Worm (Caenorhabditis elegans) whole organism, young adult: ENCODE measurements around the gene K10B3.1.

Experiments used
- B0019.2 ChIP-seq: fragments of 200-800 bp; sonication (Bioruptor generic); conservative IDR thresholded peaks from 2 replicates; pipeline ENCODE4 v1.3.6; 2022; ENCODE audit warnings: missing genetic modification reagents, missing genetic modification characterization, missing compliant biosample characterization
- D2030.7 ChIP-seq: fragments of 200-800 bp; sonication (Bioruptor generic); IDR thresholded peaks from 2 replicates; pipeline ENCODE4 v1.3.6; 2022; ENCODE audit warnings: missing genetic modification reagents, missing genetic modification characterization, missing compliant biosample characterization
- F10E7.11 ChIP-seq: sonication (generic microtip); optimal IDR thresholded peaks from 2 replicates; lab custom pipeline; 2017; ENCODE audit warnings: mild to moderate bottlenecking, missing genetic modification characterization, moderate library complexity, missing compliant biosample characterization
- F22D6.2 ChIP-seq: sonication (generic microtip); optimal IDR thresholded peaks from 2 replicates; lab custom pipeline; 2016; ENCODE audit warnings: mild to moderate bottlenecking, missing genetic modification characterization, missing compliant biosample characterization
- F39B2.1 ChIP-seq: fragments of 200-800 bp; sonication (Bioruptor generic); IDR thresholded peaks from 2 replicates; pipeline ENCODE4 v1.3.6; 2022; ENCODE audit warnings: missing genetic modification reagents, missing genetic modification characterization, missing compliant biosample characterization
- F52B5.7 ChIP-seq: sonication (generic microtip); optimal IDR thresholded peaks from 2 replicates; lab custom pipeline; 2016; ENCODE audit warnings: mild to moderate bottlenecking, missing genetic modification characterization, missing compliant biosample characterization
- F57C9.4 ChIP-seq: sonication (generic microtip); optimal IDR thresholded peaks from 2 replicates; lab custom pipeline; 2017; ENCODE audit warnings: mild to moderate bottlenecking, missing genetic modification characterization, missing compliant biosample characterization
- T07F8.4 ChIP-seq: sonication (generic microtip); optimal IDR thresholded peaks from 2 replicates; lab custom pipeline; 2016; ENCODE audit warnings: mild to moderate bottlenecking, missing genetic modification characterization, moderate library complexity, missing compliant biosample characterization
- T26A5.8 ChIP-seq: sonication (generic microtip); optimal IDR thresholded peaks from 2 replicates; lab custom pipeline; 2016; ENCODE audit warnings: missing genetic modification characterization, missing compliant biosample characterization
- Y53F4B.3 ChIP-seq: fragments of 200-800 bp; sonication (Bioruptor generic); IDR thresholded peaks from 2 replicates; pipeline ENCODE4 v1.3.6; 2022; ENCODE audit warnings: missing genetic modification reagents, missing genetic modification characterization, missing compliant biosample characterization
- Y67H2A.10 ChIP-seq: fragments of 200-800 bp; sonication (Bioruptor generic); conservative IDR thresholded peaks from 2 replicates; pipeline ENCODE4 v1.3.6; 2022; ENCODE audit warnings: missing genetic modification reagents, missing genetic modification characterization, missing compliant biosample characterization
- Y79H2A.3 ChIP-seq: fragments of 200-800 bp; sonication (Bioruptor generic); conservative IDR thresholded peaks from 2 replicates; pipeline ENCODE4 v1.3.6; 2022; ENCODE audit warnings: missing genetic modification reagents, missing genetic modification characterization, missing compliant biosample characterization
- atf-7 ChIP-seq: sonication (generic microtip); optimal IDR thresholded peaks from 2 replicates; lab custom pipeline; 2017; ENCODE audit warnings: mild to moderate bottlenecking, missing genetic modification characterization, missing compliant biosample characterization
- attf-6 ChIP-seq: fragments of 200-800 bp; sonication (Bioruptor generic); IDR thresholded peaks from 2 replicates; pipeline ENCODE4 v1.3.6; 2022; ENCODE audit warnings: missing genetic modification reagents, missing genetic modification characterization, missing compliant biosample characterization
- bed-1 ChIP-seq: fragments of 200-800 bp; sonication (Bioruptor generic); IDR thresholded peaks from 2 replicates; pipeline ENCODE4 v1.3.6; 2022; ENCODE audit warnings: missing genetic modification reagents, missing genetic modification characterization, missing compliant biosample characterization
- ccch-3 ChIP-seq: fragments of 200-800 bp; sonication (Bioruptor generic); optimal IDR thresholded peaks from 2 replicates; lab custom pipeline; 2018; ENCODE audit warnings: mild to moderate bottlenecking, missing genetic modification characterization, missing compliant biosample characterization
- cebp-1 ChIP-seq, 2 experiments: fragments of 200-800 bp in 1 of 2; sonication (Bioruptor generic) in 1 of 2; sonication (generic microtip) in 1 of 2; IDR thresholded peaks in 1 of 2; optimal IDR thresholded peaks in 1 of 2; 2 replicates each; pipeline versions ENCODE4 v1.3.6 to Lab custom; 2017 to 2022; ENCODE audit warnings: missing compliant biosample characterization in 2 of 2, missing genetic modification characterization in 2 of 2, mild to moderate bottlenecking in 1 of 2, missing genetic modification reagents in 1 of 2, moderate library complexity in 1 of 2
- ceh-100 ChIP-seq: fragments of 200-800 bp; sonication (Bioruptor generic); IDR thresholded peaks from 2 replicates; pipeline ENCODE4 v1.3.6; 2022; ENCODE audit warnings: missing genetic modification reagents, missing genetic modification characterization, missing compliant biosample characterization
- ceh-27 ChIP-seq: fragments of 200-800 bp; sonication (Bioruptor generic); optimal IDR thresholded peaks from 2 replicates; lab custom pipeline; 2018; ENCODE audit warnings: mild to moderate bottlenecking, missing genetic modification characterization, moderate library complexity, missing compliant biosample characterization
- dox-1 ChIP-seq: fragments of 200-800 bp; sonication (Bioruptor generic); IDR thresholded peaks from 2 replicates; pipeline ENCODE4 v1.3.6; 2022; ENCODE audit warnings: missing genetic modification reagents, missing genetic modification characterization, missing compliant biosample characterization
- fkh-3 ChIP-seq: sonication (generic microtip); optimal IDR thresholded peaks from 2 replicates; lab custom pipeline; 2016; ENCODE audit warnings: mild to moderate bottlenecking, missing genetic modification characterization, missing compliant biosample characterization
- gei-17 ChIP-seq: fragments of 200-800 bp; sonication (Bioruptor generic); optimal IDR thresholded peaks from 2 replicates; lab custom pipeline; 2018; ENCODE audit warnings: mild to moderate bottlenecking, missing genetic modification characterization, missing compliant biosample characterization
- let-607 ChIP-seq, 2 experiments: fragments of 200-800 bp in 1 of 2; sonication (Bioruptor generic) in 1 of 2; sonication (generic microtip) in 1 of 2; optimal IDR thresholded peaks; 2 replicates each; lab custom pipeline; 2016 to 2018; ENCODE audit warnings: mild to moderate bottlenecking in 2 of 2, missing compliant biosample characterization in 2 of 2, missing genetic modification characterization in 2 of 2, moderate library complexity in 2 of 2, missing genotype in 1 of 2
- lin-40 ChIP-seq: sonication (generic microtip); optimal IDR thresholded peaks from 2 replicates; lab custom pipeline; 2016; ENCODE audit warnings: missing genetic modification characterization, mild to moderate bottlenecking, missing compliant biosample characterization, missing genotype, missing genetic modification reagents
- lin-54 ChIP-seq: fragments of 200-800 bp; sonication (Bioruptor generic); optimal IDR thresholded peaks from 2 replicates; lab custom pipeline; 2018; ENCODE audit warnings: mild to moderate bottlenecking, missing genetic modification characterization, missing compliant biosample characterization
- madf-10 ChIP-seq: sonication (generic microtip); optimal IDR thresholded peaks from 2 replicates; lab custom pipeline; 2016; ENCODE audit warnings: mild to moderate bottlenecking, missing genetic modification characterization, missing compliant biosample characterization
- madf-3 ChIP-seq: fragments of 200-800 bp; sonication (Bioruptor generic); IDR thresholded peaks from 2 replicates; pipeline ENCODE4 v1.3.6; 2022; ENCODE audit warnings: missing genetic modification reagents, missing genetic modification characterization, missing compliant biosample characterization
- madf-8 ChIP-seq: fragments of 200-800 bp; sonication (Bioruptor generic); conservative IDR thresholded peaks from 2 replicates; pipeline ENCODE4 v1.3.6; 2022; ENCODE audit warnings: missing genetic modification reagents, missing genetic modification characterization, missing compliant biosample characterization
- mcd-1 ChIP-seq: fragments of 200-800 bp; sonication (Bioruptor generic); IDR thresholded peaks from 2 replicates; pipeline ENCODE4 v1.3.6; 2022; ENCODE audit warnings: missing genetic modification reagents, missing genetic modification characterization, missing compliant biosample characterization
- mel-28 ChIP-seq: sonication (generic microtip); optimal IDR thresholded peaks from 2 replicates; lab custom pipeline; 2016; ENCODE audit warnings: borderline replicate concordance, mild to moderate bottlenecking, missing genetic modification characterization, missing compliant biosample characterization
- mes-4 ChIP-seq: sonication (generic microtip); optimal IDR thresholded peaks from 2 replicates; lab custom pipeline; 2016; ENCODE audit warnings: missing genotype, missing genetic modification characterization, missing compliant biosample characterization
- mxl-1 ChIP-seq: sonication (generic microtip); optimal IDR thresholded peaks from 2 replicates; lab custom pipeline; 2016; ENCODE audit warnings: missing genetic modification characterization, missing compliant biosample characterization
- nfya-2 ChIP-seq: fragments of 200-800 bp; sonication (Bioruptor generic); IDR thresholded peaks from 2 replicates; pipeline ENCODE4 v1.3.6; 2022; ENCODE audit warnings: missing genetic modification reagents, missing genetic modification characterization, missing compliant biosample characterization
- nhr-27 ChIP-seq: fragments of 200-800 bp; sonication (Bioruptor generic); optimal IDR thresholded peaks from 2 replicates; lab custom pipeline; 2018; ENCODE audit warnings: mild to moderate bottlenecking, missing genetic modification characterization, moderate library complexity, missing compliant biosample characterization
- pbrm-1 ChIP-seq: fragments of 200-800 bp; sonication (Bioruptor generic); IDR thresholded peaks from 2 replicates; pipeline ENCODE4 v1.3.6; 2022; ENCODE audit warnings: missing genetic modification reagents, missing genetic modification characterization, missing compliant biosample characterization
- pha-4 ChIP-seq: fragments of 150-350 bp; sonication (generic microtip); optimal IDR thresholded peaks from 2 replicates; lab custom pipeline; 2014; ENCODE audit warnings: missing biosample characterization, missing genetic modification reagents, missing genetic modification characterization
- rcor-1 ChIP-seq: fragments of 200-800 bp; sonication (Bioruptor generic); IDR thresholded peaks from 2 replicates; pipeline ENCODE4 v1.3.6; 2022; ENCODE audit warnings: missing genetic modification reagents, missing genetic modification characterization, missing compliant biosample characterization
- rec-8 ChIP-seq, 2 experiments: sonication (generic microtip); optimal IDR thresholded peaks; 2 replicates each; lab custom pipeline; 2016; ENCODE audit warnings: mild to moderate bottlenecking in 2 of 2, missing genetic modification characterization in 2 of 2, missing genetic modification reagents in 2 of 2, missing genotype in 2 of 2, missing biosample characterization in 1 of 2, missing compliant biosample characterization in 1 of 2, moderate library complexity in 1 of 2
- snpc-1.3 ChIP-seq: sonication (generic microtip); optimal IDR thresholded peaks from 2 replicates; lab custom pipeline; 2017; ENCODE audit warnings: missing genetic modification characterization, mild to moderate bottlenecking, missing compliant biosample characterization, antibody characterized with exemption, moderate library complexity, missing genotype, missing genetic modification reagents; ENCODE audit not compliant: insufficient read depth
- tbp1 ChIP-seq: fragments of 200-800 bp; sonication (Bioruptor generic); optimal IDR thresholded peaks from 2 replicates; lab custom pipeline; 2018; ENCODE audit warnings: mild to moderate bottlenecking, missing genetic modification characterization, missing compliant biosample characterization
- tlf-1 ChIP-seq: fragments of 200-800 bp; sonication (Bioruptor generic); optimal IDR thresholded peaks from 2 replicates; lab custom pipeline; 2018; ENCODE audit warnings: mild to moderate bottlenecking, missing genetic modification characterization, missing compliant biosample characterization
- zfh-2 ChIP-seq: fragments of 200-800 bp; sonication (Bioruptor generic); conservative IDR thresholded peaks from 2 replicates; pipeline ENCODE4 v1.3.6; 2022; ENCODE audit warnings: missing genetic modification reagents, missing genetic modification characterization, missing compliant biosample characterization
- ztf-22 ChIP-seq: fragments of 200-800 bp; sonication (Bioruptor generic); optimal IDR thresholded peaks from 2 replicates; lab custom pipeline; 2018; ENCODE audit warnings: mild to moderate bottlenecking, missing genetic modification characterization, moderate library complexity, missing compliant biosample characterization
- ztf-28 ChIP-seq: fragments of 200-800 bp; sonication (Bioruptor generic); IDR thresholded peaks from 2 replicates; pipeline ENCODE4 v1.3.6; 2022; ENCODE audit warnings: missing genetic modification reagents, missing genetic modification characterization, missing compliant biosample characterization
- ztf-3 ChIP-seq: fragments of 200-800 bp; sonication (Bioruptor generic); optimal IDR thresholded peaks from 2 replicates; lab custom pipeline; 2018; ENCODE audit warnings: mild to moderate bottlenecking, missing genetic modification characterization, missing compliant biosample characterization

Gene K10B3.1

ce11 chrX:3145265-3145664 lies 10.0 kb downstream of the K10B3.1 start, which contains the start of gene C15C7.4:
C15C7.4 (plus strand) TSS chrX:3145565.
- TF ChIP-seq F39B2.1 (GFP tag; lab: Robert Waterston, UW) = no peak
- TF ChIP-seq, all 124 proteins: peak for 0

- no peak for TF ChIP-seq ztf-3 (GFP tag; lab: Kevin White, UChicago)
- no peak for TF ChIP-seq ztf-28
- TF ChIP-seq B0019.2 = no peak
- no peak for TF ChIP-seq pbrm-1 (GFP tag; lab: Robert Waterston, UW)
- TF ChIP-seq tlf-1 (GFP tag; lab: Kevin White, UChicago) = no peak
- TF ChIP-seq F10E7.11 (tag; lab: Kevin White, UChicago) = no peak
- TF ChIP-seq mel-28 (tag; lab: Kevin White, UChicago) = no peak
- TF ChIP-seq madf-8 (GFP tag; lab: Robert Waterston, UW) = no peak
- no peak for TF ChIP-seq let-607 (tag; optimal IDR thresholded peaks at IDR 0.05; lab: Kevin White, UChicago)
- no peak for TF ChIP-seq nhr-27 (tag; lab: Kevin White, UChicago)
- TF ChIP-seq lin-54 (GFP tag; lab: Kevin White, UChicago) = no peak
- no peak for TF ChIP-seq rec-8 (tag; optimal IDR thresholded peaks at IDR 0.05; lab: Kevin White, UChicago)
- no peak for TF ChIP-seq ztf-22 (GFP tag; lab: Kevin White, UChicago)
- TF ChIP-seq D2030.7 (GFP tag; lab: Robert Waterston, UW) = no peak
- TF ChIP-seq mcd-1 (GFP tag; lab: Robert Waterston, UW) = no peak
- TF ChIP-seq F52B5.7 (tag; lab: Kevin White, UChicago) = no peak
- no peak for TF ChIP-seq snpc-1.3 (tag; lab: Kevin White, UChicago)
Observed at ce11 chrX:3152361-3152760, 17.1 kb downstream of the K10B3.1 start, which contains the start of gene bbln-1. bbln-1 (minus strand) TSS chrX:3152461.

DNA sequence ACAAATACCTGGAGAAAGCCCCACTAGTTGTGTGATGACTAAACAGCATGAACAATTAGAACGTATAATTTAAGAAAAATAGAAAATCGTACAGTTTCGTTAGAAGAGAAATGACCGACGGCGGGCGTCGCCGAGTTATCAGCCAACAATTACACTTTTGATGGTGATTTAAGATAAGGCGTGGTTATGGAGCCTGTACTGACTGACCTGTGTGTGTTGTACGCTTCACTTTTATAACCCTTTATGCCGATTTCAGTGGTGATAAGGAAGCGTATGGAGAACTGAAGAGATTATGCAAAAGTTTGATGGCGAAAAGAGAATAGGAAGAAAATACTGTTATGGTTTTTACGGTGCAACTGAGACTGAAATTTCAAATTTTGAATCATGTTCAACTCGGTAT lies 17.8 kb downstream of the K10B3.1 start:
- TF ChIP-seq atf-7 (tag; lab: Kevin White, UChicago) = peak; percentile 10
- peak; percentile 7 for TF ChIP-seq pha-4 (tag; lab: Kevin White, UChicago)
- TF ChIP-seq nhr-27 (tag; lab: Kevin White, UChicago) = no peak
- TF ChIP-seq attf-6 (GFP tag; lab: Robert Waterston, UW) = no peak
- no peak for TF ChIP-seq lin-54 (GFP tag; lab: Kevin White, UChicago)
- no peak for TF ChIP-seq ccch-3 (GFP tag; lab: Kevin White, UChicago)
- no peak for TF ChIP-seq zfh-2 (GFP tag; lab: Robert Waterston, UW)
- TF ChIP-seq nfya-2 (GFP tag; lab: Robert Waterston, UW) = no peak
- TF ChIP-seq dox-1 (GFP tag; lab: Robert Waterston, UW) = peak; percentile 60
- no peak for TF ChIP-seq ceh-27 (GFP tag; lab: Kevin White, UChicago)
- TF ChIP-seq ceh-100 (GFP tag; lab: Robert Waterston, UW) = no peak
- no peak for TF ChIP-seq gei-17 (GFP tag; lab: Kevin White, UChicago)
- TF ChIP-seq F22D6.2 (tag; lab: Kevin White, UChicago) = no peak
- TF ChIP-seq tbp1 (GFP tag; lab: Kevin White, UChicago) = no peak
- TF ChIP-seq Y67H2A.10 (GFP tag; lab: Robert Waterston, UW) = no peak
- no peak for TF ChIP-seq Y79H2A.3 (GFP tag; lab: Robert Waterston, UW)
- TF ChIP-seq Y53F4B.3 = no peak
- TF ChIP-seq rcor-1 (GFP tag; lab: Robert Waterston, UW) = no peak
- TF ChIP-seq T26A5.8 (tag; lab: Kevin White, UChicago) = no peak
- no peak for TF ChIP-seq F57C9.4 (tag; lab: Kevin White, UChicago)
- TF ChIP-seq T07F8.4 (tag; lab: Kevin White, UChicago) = no peak
- TF ChIP-seq fkh-3 (tag; lab: Kevin White, UChicago) = no peak
- TF ChIP-seq mes-4 (tag; lab: Kevin White, UChicago) = no peak
- TF ChIP-seq madf-10 (tag; lab: Kevin White, UChicago) = no peak
- TF ChIP-seq madf-3 (GFP tag; lab: Robert Waterston, UW) = no peak
- no peak for TF ChIP-seq bed-1 (GFP tag; lab: Robert Waterston, UW)
- no peak for TF ChIP-seq mxl-1 (tag; lab: Kevin White, UChicago)
- no peak for TF ChIP-seq cebp-1 (GFP tag; IDR thresholded peaks at IDR 0.05; lab: Robert Waterston, UW)
- peak; percentile 49 for TF ChIP-seq cebp-1 (tag; optimal IDR thresholded peaks at IDR 0.05; lab: Kevin White, UChicago)
- TF ChIP-seq lin-40 (tag; lab: Kevin White, UChicago) = no peak
- TF ChIP-seq F52B5.7 (tag; lab: Kevin White, UChicago) = no peak
